Worm (Caenorhabditis elegans): ENCODE results near the gene Y38H6C.13.
"Not testable (repeated sequence)": the region's sequence is repeated elsewhere in the genome, so short reads cannot be mapped to it uniquely, and the experiment has no call there.

Y38H6C.13 gene

DNA sequence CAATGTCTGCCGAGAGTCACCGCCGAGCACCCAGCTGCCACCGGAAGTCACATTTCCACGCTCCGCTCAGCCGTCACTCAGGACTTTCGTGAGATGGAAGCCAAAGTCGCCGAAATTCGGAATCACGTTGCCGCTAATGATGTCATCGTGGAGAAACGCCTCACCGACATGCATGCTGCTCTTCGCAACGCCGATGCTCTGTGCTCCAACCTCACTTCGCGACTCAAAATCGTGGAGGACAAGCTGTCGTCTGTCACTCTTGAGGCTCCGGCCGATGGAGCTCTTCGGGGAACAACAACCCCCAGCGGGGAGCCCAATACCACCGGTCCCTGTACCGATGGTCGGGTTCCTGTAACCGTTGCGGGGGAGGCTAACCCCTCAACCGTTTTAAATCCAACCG is 21.1 kb upstream of the Y38H6C.13 start:
- TF ChIP-seq unc-39 (tag; optimal IDR thresholded peaks at IDR 0.05) (no peak), gmeb-1 (tag; optimal IDR thresholded peaks at IDR 0.05) (no peak), elt-1 (tag; optimal IDR thresholded peaks at IDR 0.05) (no peak), nhr-21 (tag; optimal IDR thresholded peaks at IDR 0.05) (no peak), unc-55 (GFP tag; optimal IDR thresholded peaks at IDR 0.05) (no peak), nhr-23 (tag; optimal IDR thresholded peaks at IDR 0.05) (no peak), lin-39 (tag; optimal IDR thresholded peaks at IDR 0.05) (no peak), sma-9 (GFP tag; optimal IDR thresholded peaks at IDR 0.05) (no peak), sma-9 (tag; optimal IDR thresholded peaks at IDR 0.05) (no peak), peb-1 (tag; optimal IDR thresholded peaks at IDR 0.05) (no peak), nhr-10 (tag; optimal IDR thresholded peaks at IDR 0.05) (no peak), sma-3 (GFP tag; optimal IDR thresholded peaks at IDR 0.05) (no peak), Y55F3AM.14 (GFP tag; optimal IDR thresholded peaks at IDR 0.05) (no peak), crh-2 (tag; optimal IDR thresholded peaks at IDR 0.05) (no peak)

DNA sequence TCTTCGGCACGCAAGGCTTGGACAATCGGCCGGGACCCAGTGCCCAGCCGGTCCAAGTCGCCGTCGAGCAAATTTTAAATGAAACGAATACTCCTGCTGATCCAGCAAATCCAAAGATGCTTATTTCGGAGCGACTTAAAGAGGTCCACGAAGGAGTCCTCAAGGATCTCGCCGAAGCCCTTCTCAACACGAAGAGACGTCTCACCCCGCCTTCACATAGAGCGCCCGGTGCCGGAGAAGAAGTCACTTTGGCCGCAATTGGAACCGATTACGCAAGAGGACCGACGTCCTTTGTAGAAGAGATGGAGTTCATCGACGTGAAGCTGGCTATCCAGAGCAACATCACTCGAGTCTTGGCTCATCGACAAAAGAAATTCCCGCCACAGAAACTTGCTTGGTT is 18.2 kb upstream of the Y38H6C.13 start:
- no peak for TF ChIP-seq nhr-129 (tag; optimal IDR thresholded peaks at IDR 0.05)
- no peak for TF ChIP-seq nhr-21 (tag; optimal IDR thresholded peaks at IDR 0.05)
- TF ChIP-seq egl-27 (tag; optimal IDR thresholded peaks at IDR 0.05): no peak
- no peak for TF ChIP-seq ZK546.5 (tag; optimal IDR thresholded peaks at IDR 0.05)
- TF ChIP-seq skn-1 (tag; optimal IDR thresholded peaks at IDR 0.05): no peak
- no peak for TF ChIP-seq elt-1 (tag; optimal IDR thresholded peaks at IDR 0.05)
- TF ChIP-seq elt-3 (tag; optimal IDR thresholded peaks at IDR 0.05): no peak
- TF ChIP-seq nhr-11 (tag; optimal IDR thresholded peaks at IDR 0.05): no peak

DNA sequence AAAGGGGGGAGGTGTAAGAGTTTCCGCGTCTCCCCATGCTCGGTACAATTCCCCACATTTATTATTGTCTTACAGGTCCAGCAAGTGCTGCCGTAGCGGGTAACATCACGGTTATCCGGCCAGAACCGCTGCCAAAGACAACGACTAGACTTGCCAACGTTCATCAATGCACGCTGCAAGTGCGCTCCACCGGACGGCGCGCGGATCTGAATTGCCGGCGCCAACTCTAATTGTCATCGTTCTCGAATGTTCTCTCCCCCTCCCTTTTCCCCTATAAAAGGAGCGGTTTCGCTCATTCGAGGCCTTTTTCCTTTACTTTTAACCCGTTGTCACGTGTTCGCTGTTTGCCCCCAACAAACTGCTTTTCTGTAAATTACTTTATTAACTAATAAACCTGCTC is 13.9 kb upstream of the Y38H6C.13 start, which contains the start of gene Y38H6C.8:
Gene Y38H6C.8 (plus strand): TSS at position 301 of the 400 bp plus-strand sequence.
- TF ChIP-seq nhr-21, nhr-77, lin-39 (tag; optimal IDR thresholded peaks at IDR 0.05): not testable (repeated sequence)

- no peak for TF ChIP-seq mdl-1 (tag; optimal IDR thresholded peaks at IDR 0.05)
- peak; percentile 63 for TF ChIP-seq fos-1 (tag; optimal IDR thresholded peaks at IDR 0.05)
- TF ChIP-seq nhr-23 (tag; optimal IDR thresholded peaks at IDR 0.05): no peak
Measured at ce11 chrV:20514483-20514882, 13.1 kb upstream of the Y38H6C.13 start.

ce11 chrV:20517005-20517404 is 10.6 kb upstream of the Y38H6C.13 start:
- no peak for TF ChIP-seq aly-2 (tag; optimal IDR thresholded peaks at IDR 0.05)

DNA sequence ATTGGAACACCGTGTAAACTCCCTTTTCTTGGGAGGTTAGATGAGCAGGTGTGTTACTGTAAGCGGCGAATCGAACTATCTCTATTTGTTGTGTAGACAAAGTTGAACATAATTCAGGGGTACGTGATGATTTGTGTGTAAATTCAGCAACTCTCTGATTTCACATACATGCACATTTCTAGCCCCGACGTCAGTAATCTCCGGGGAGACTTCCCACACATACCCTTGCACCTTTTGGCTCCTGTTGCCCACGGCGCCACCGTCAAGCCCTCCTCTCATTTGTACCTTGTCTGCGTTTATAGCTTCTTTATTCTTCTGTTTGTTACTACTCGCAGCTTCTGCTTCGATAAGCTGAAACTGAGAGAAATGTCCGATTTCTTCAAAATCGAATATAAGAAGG is 8.7 kb upstream of the Y38H6C.13 start, which contains the start of gene Y38H6C.25:
Gene Y38H6C.25 (plus strand): TSS at position 301 of the 400 bp plus-strand sequence.
- no peak for TF ChIP-seq lin-39 (tag; optimal IDR thresholded peaks at IDR 0.05)

DNA sequence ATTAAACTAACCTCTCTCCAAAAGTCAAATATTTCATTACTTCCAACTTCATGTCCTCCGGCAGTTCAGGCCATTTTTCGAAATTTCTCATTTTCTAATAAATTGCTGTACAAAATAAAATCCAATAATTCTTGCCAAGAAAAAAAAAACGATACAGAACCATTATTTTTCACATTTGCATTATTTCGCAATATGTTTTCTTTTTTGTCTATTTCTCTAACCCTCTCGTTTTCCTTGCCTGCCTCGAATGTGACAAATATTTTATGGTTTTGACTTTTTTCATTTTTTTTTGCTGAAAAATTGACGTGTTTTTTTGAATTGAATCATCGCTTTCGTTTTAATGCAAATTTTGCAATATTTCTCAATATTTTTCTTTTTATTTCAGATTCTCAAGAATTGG is 5.4 kb upstream of the Y38H6C.13 start, which contains the start of the genes Y38H6C.9 and fbxa-150:
Gene Y38H6C.9 (minus strand): TSS at position 52 of the 400 bp plus-strand sequence.
Gene fbxa-150 (plus strand): TSS at position 380 of the 400 bp plus-strand sequence.
- TF ChIP-seq nhr-25 (tag; optimal IDR thresholded peaks at IDR 0.05) (no peak), unc-55 (GFP tag; optimal IDR thresholded peaks at IDR 0.05) (peak; percentile 65), zag-1 (tag; optimal IDR thresholded peaks at IDR 0.05) (no peak), C34F6.9 (tag; optimal IDR thresholded peaks at IDR 0.05) (peak; percentile 75), crh-2 (tag; optimal IDR thresholded peaks at IDR 0.05) (no peak), nhr-12 (tag; optimal IDR thresholded peaks at IDR 0.05) (no peak), nhr-6 (tag; optimal IDR thresholded peaks at IDR 0.05) (no peak), fos-1 (tag; optimal IDR thresholded peaks at IDR 0.05) (peak; percentile 23), skn-1 (tag; optimal IDR thresholded peaks at IDR 0.05) (no peak), ceh-16 (tag; optimal IDR thresholded peaks at IDR 0.05) (no peak)
